Worm (Caenorhabditis elegans) whole organism, young adult: ENCODE data around the gene C05E11.6.
A peak's percentile ranks its signal among the peaks of the same experiment; 100 is the strongest.

Source experiments
- ama-1 ChIP-seq, 3 experiments: fragments of 150-350 bp in 1 of 3; sonication (generic microtip) in 2 of 3; optimal IDR thresholded peaks; 2 replicates each; lab custom pipeline; 2014 to 2018; ENCODE audit warnings: missing biosample characterization in 2 of 3, missing genetic modification characterization in 2 of 3, missing genetic modification reagents in 2 of 3
- atf-7 ChIP-seq: sonication (generic microtip); optimal IDR thresholded peaks from 2 replicates; lab custom pipeline; 2017; ENCODE audit warnings: mild to moderate bottlenecking, missing genetic modification characterization, missing compliant biosample characterization
- efl-1 ChIP-seq: fragments of 150-350 bp; optimal IDR thresholded peaks from 2 replicates; lab custom pipeline; 2014; ENCODE audit warnings: missing biosample characterization, missing genetic modification reagents, missing genetic modification characterization
- hmg-20 ChIP-seq: fragments of 200-800 bp; sonication (Bioruptor generic); IDR thresholded peaks from 2 replicates; pipeline ENCODE4 v1.3.6; 2022; ENCODE audit warnings: missing genetic modification reagents, missing genetic modification characterization, missing compliant biosample characterization
- mxl-1 ChIP-seq: sonication (generic microtip); optimal IDR thresholded peaks from 2 replicates; lab custom pipeline; 2016; ENCODE audit warnings: missing genetic modification characterization, missing compliant biosample characterization
- rcor-1 ChIP-seq: fragments of 200-800 bp; sonication (Bioruptor generic); IDR thresholded peaks from 2 replicates; pipeline ENCODE4 v1.3.6; 2022; ENCODE audit warnings: missing genetic modification reagents, missing genetic modification characterization, missing compliant biosample characterization
- sdz-38 ChIP-seq: sonication (generic microtip); optimal IDR thresholded peaks from 2 replicates; lab custom pipeline; 2016; ENCODE audit warnings: missing genotype, missing genetic modification characterization, missing compliant biosample characterization
- snpc-4 ChIP-seq, 5 experiments: fragments of 150-350 bp in 1 of 5; sonication (generic microtip) in 4 of 5; optimal IDR thresholded peaks; 2 replicates each; lab custom pipeline; 2014 to 2018; ENCODE audit warnings: missing genetic modification characterization in 5 of 5, missing biosample characterization in 3 of 5, antibody characterized with exemption in 2 of 5, mild to moderate bottlenecking in 2 of 5, missing compliant biosample characterization in 2 of 5, missing genotype in 2 of 5, moderate library complexity in 2 of 5, missing genetic modification reagents in 1 of 5
- somi-1 ChIP-seq: fragments of 200-800 bp; sonication (Bioruptor generic); optimal IDR thresholded peaks from 2 replicates; lab custom pipeline; 2018; ENCODE audit warnings: mild to moderate bottlenecking, missing genetic modification characterization, missing compliant biosample characterization
- unc-62 ChIP-seq: fragments of 150-350 bp; optimal IDR thresholded peaks from 2 replicates; lab custom pipeline; 2014; ENCODE audit warnings: missing biosample characterization, missing genetic modification reagents, missing genetic modification characterization

DNA sequence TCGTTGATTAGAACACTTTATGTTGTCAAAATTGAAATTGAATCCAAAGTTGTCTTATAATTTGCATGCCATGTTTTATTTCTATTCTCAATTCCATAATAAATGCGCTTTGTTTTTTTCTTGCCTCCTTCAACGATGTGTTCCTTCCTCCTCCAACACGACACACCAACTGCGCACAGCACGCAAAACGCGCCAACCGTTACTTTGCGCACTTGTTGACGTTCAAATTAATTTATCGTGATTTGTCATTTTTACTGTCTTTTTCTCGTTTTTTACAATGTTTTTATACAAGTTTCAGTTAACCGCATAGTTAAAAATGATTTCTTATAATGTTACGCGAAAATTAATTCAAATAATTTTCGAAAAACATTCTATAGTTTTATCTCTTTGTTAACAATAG lies 26.0 kb downstream of the C05E11.6 start:
- TF ChIP-seq unc-62 (GFP tag; lab: Kevin White, UChicago) (no peak), hmg-20 (GFP tag; lab: Robert Waterston, UW) (no peak), atf-7 (tag; lab: Kevin White, UChicago) (no peak), rcor-1 (no peak), sdz-38 (tag; lab: Kevin White, UChicago) (no peak), mxl-1 (no peak), ama-1 (optimal IDR thresholded peaks at IDR 0.05; lab: Kevin White, UChicago) (no peak), ama-1 (GFP tag; optimal IDR thresholded peaks at IDR 0.05; lab: Kevin White, UChicago) (no peak), efl-1 (GFP tag; lab: Kevin White, UChicago) (no peak), snpc-4 (GFP tag; optimal IDR thresholded peaks at IDR 0.05; lab: Kevin White, UChicago) (no peak), snpc-4 (tag; optimal IDR thresholded peaks at IDR 0.05; lab: Kevin White, UChicago) (peak in 1 of 4 experiments; percentile 29), somi-1 (no peak)
